Fruit fly (Drosophila melanogaster): ENCODE results near the gene CG31465.

The CG31465 gene

DNA sequence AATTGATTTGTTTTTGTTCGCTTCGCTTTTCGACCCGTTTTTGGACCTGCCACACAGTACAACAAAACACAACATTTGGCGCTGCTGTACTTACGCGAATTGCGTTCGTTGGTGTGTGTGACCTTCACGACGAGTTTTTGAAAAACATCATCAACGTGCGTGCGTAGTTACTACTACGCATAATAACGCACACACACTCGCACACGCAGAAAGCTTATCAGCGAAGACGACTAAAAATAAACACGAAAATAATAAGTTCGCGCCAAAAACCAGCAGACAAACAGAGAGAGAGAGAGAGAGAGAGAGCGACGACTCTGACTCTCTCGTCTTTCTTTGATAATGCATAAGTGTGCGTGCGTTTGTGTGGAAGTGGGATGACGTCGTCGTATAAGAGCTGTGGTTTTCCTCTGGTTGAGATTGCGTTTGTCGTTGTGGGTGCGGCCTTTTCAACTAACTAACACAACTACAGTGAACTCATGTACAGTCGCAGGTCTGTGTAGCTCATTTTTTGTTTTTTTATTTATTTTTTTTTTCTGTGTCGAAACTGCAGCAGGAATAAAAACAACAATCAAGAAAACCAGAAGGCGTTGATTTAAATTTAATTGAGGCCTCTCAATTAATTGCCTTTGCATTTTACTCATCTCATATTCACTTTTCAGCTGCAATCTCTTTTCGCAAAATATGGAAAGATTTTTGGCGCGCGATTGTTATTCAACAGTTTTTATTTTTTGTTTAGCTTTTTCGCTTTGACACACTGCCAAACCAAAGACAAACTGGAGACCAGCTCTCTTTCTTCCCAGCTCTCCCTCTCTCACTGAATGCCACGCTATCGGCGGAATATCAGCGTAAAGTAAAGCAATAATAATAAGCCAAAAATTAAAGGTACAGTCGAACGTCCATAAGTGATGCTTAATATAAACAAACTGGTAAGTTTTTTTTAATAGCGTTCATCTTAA lies 26.7 kb upstream of the CG31465 start (continued):
- TF ChIP-seq CG15514 (GFP tag; optimal IDR thresholded peaks at IDR 0.05): no peak
- TF ChIP-seq Six4 (GFP tag; optimal IDR thresholded peaks at IDR 0.05): no peak
- no peak for TF ChIP-seq CG11504 (tag; optimal IDR thresholded peaks at IDR 0.05)
- no peak for TF ChIP-seq CG16813 (GFP tag; IDR thresholded peaks at IDR 0.05; ENCODE audit: partially characterized antibody)
- TF ChIP-seq CG16815 (GFP tag; optimal IDR thresholded peaks at IDR 0.05): no peak
- peak; percentile 15 for TF ChIP-seq Fer1 (GFP tag; optimal IDR thresholded peaks at IDR 0.05)
- TF ChIP-seq CG7786 (GFP tag; optimal IDR thresholded peaks at IDR 0.05): no peak
- no peak; the same call in 1 of the 2 replicates for TF ChIP-seq CG4404 (GFP tag; IDR thresholded peaks at IDR 0.05)
- TF ChIP-seq tx (GFP tag; optimal IDR thresholded peaks at IDR 0.05): no peak
- TF ChIP-seq bcd (GFP tag; optimal IDR thresholded peaks at IDR 0.05): no peak
- TF ChIP-seq bbx (GFP tag; IDR thresholded peaks at IDR 0.05; ENCODE audit: partially characterized antibody): no peak
- TF ChIP-seq Sry-β (GFP tag; optimal IDR thresholded peaks at IDR 0.05): no peak
- TF ChIP-seq CG11456 (GFP tag; IDR thresholded peaks at IDR 0.05): no peak
- no peak for TF ChIP-seq kay (GFP tag; optimal IDR thresholded peaks at IDR 0.05)
- no peak for TF ChIP-seq Nf-YC (tag; optimal IDR thresholded peaks at IDR 0.05)
- TF ChIP-seq so (GFP tag; IDR thresholded peaks at IDR 0.05): peak; percentile 13; the same call in 1 of the 3 replicates
- no peak for TF ChIP-seq CG6689 (GFP tag; IDR thresholded peaks at IDR 0.05)
- no peak for TF ChIP-seq Dfd (GFP tag; optimal IDR thresholded peaks at IDR 0.05)
- TF ChIP-seq CG8944 (GFP tag; optimal IDR thresholded peaks at IDR 0.05): no peak
- peak; percentile 1 for TF ChIP-seq CG14965 (GFP tag; optimal IDR thresholded peaks at IDR 0.05; ENCODE audit: borderline replicate concordance)
- TF ChIP-seq CG7963 (GFP tag; IDR thresholded peaks at IDR 0.05; ENCODE audit: partially characterized antibody): no peak
- TF ChIP-seq CG18599 (GFP tag; optimal IDR thresholded peaks at IDR 0.05): no peak
- TF ChIP-seq Jarid2 (GFP tag; optimal IDR thresholded peaks at IDR 0.05): no peak
- no peak for TF ChIP-seq CG7357 (GFP tag; IDR thresholded peaks at IDR 0.05)
- no peak for TF ChIP-seq Nf-YB (GFP tag; optimal IDR thresholded peaks at IDR 0.05)
- TF ChIP-seq CG18011 (GFP tag; optimal IDR thresholded peaks at IDR 0.05): no peak
- TF ChIP-seq D19B (GFP tag; optimal IDR thresholded peaks at IDR 0.05): peak; percentile 7

DNA sequence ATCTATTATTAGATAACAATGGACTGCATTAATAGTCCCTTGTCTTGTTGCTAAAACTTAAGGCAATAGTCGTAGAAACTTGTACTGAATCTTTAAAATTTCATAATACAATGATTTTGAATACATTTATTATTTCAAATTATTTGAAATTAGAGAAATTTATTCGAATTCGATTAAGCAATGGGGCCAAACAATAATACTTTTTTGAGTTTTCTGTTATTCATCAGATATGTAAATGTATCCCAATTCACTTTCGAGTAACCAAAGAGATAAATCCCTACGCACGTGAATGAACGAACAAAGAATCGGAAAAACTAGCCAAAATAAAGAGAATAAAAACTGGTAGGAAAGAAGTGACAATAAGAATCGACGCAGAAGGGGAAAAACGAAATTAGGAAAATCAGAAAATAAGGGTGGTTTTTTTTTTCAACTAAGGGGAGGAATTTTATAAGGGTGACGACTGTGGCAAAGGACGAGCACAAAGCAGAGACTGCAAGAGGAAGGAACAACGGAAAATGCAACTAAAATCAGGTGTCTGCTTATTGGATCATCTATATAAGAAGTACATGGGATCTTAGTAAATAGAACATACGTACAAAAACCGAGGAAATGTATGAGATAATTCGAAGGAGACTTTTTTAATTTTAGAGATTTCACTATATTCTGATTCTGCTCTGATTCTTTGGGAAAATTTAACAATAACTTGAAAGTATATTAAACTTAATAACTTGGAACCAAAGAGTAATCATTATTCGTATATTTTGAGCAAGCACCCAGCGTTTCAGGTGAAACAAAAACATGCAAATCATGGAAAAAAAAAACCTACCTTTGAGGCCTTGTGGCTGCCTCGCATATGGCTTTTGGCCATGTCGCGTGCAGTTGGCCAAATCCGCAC lies 25.8 kb upstream of the CG31465 start:
- TF ChIP-seq Elba2 (GFP tag; optimal IDR thresholded peaks at IDR 0.05) (peak; percentile 76), CG8924 (tag; optimal IDR thresholded peaks at IDR 0.05) (peak; percentile 2), Usf (GFP tag; optimal IDR thresholded peaks at IDR 0.05) (no peak), Poxn (GFP tag; IDR thresholded peaks at IDR 0.05) (no peak), esg (GFP tag; conservative IDR thresholded peaks at IDR 0.05) (no peak), grau (tag; optimal IDR thresholded peaks at IDR 0.05) (peak; percentile 21), Hr51 (GFP tag; optimal IDR thresholded peaks at IDR 0.05) (peak in 1 of 2 experiments; percentile 28), chm (GFP tag; IDR thresholded peaks at IDR 0.05) (peak; percentile 27), Blimp-1 (GFP tag; optimal IDR thresholded peaks at IDR 0.05) (peak; percentile 1), sens (GFP tag) (peak; percentile 75), lola (GFP tag; optimal IDR thresholded peaks at IDR 0.05) (no peak), sqz (GFP tag; optimal IDR thresholded peaks at IDR 0.05) (peak; percentile 54), Deaf1 (tag; optimal IDR thresholded peaks at IDR 0.05) (no peak), odd (GFP tag; optimal IDR thresholded peaks at IDR 0.05) (no peak), D19A (tag; optimal IDR thresholded peaks at IDR 0.05) (peak; percentile 73), CG10431 (GFP tag; optimal IDR thresholded peaks at IDR 0.05) (peak; percentile 19), MESR4 (GFP tag; optimal IDR thresholded peaks at IDR 0.05) (no peak), pros (GFP tag; optimal IDR thresholded peaks at IDR 0.05) (peak; percentile 88), insv (GFP tag; optimal IDR thresholded peaks at IDR 0.05) (peak in 1 of 2 experiments; percentile 51)
